Fruit fly (Drosophila melanogaster): ENCODE measurements around the gene Tsp66E.

The Tsp66E gene

DNA sequence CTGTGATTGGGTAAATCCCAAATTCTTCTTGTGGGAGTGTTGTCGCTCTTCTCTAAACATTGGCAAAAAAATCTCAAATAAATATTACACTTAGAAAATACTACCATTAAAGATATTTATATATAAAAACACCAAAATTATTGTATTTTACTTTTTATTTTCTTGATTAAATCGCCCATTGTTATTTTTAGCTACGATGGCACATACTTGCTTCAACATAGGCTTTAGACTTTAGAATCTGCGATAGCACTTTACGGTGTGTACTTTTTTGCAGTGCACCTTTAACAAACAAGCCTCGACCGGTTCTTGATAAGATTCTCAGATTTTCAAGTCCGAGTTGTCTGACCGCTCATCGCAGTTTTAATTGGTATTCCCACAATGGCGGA is 42.3 kb downstream of the Tsp66E start, which contains the start of gene GNBP3 (continued):
- TF ChIP-seq tin (GFP tag; optimal IDR thresholded peaks at IDR 0.05) (peak; percentile 66), CG1792 (GFP tag; optimal IDR thresholded peaks at IDR 0.05) (no peak), Nf-YC (tag; optimal IDR thresholded peaks at IDR 0.05) (peak; percentile 22), org-1 (GFP tag; optimal IDR thresholded peaks at IDR 0.05) (no peak), Xrp1 (GFP tag; IDR thresholded peaks at IDR 0.05) (peak; percentile 86), chif (GFP tag; optimal IDR thresholded peaks at IDR 0.05) (no peak), Doc2 (GFP tag; IDR thresholded peaks at IDR 0.05) (no peak), row (GFP tag; IDR thresholded peaks at IDR 0.05) (peak; percentile 58; the same call in 2 of the 3 replicates), CG9817 (tag; optimal IDR thresholded peaks at IDR 0.05) (peak; percentile 17), CG42726 (GFP tag; IDR thresholded peaks at IDR 0.05; ENCODE audit: partially characterized antibody) (no peak), dati (GFP tag; IDR thresholded peaks at IDR 0.05) (no peak), CG8359 (GFP tag; optimal IDR thresholded peaks at IDR 0.05; ENCODE audit: borderline replicate concordance) (no peak), zen (tag; optimal IDR thresholded peaks at IDR 0.05) (peak; percentile 3), CG7928 (GFP tag; optimal IDR thresholded peaks at IDR 0.05) (no peak), CG10462 (GFP tag; optimal IDR thresholded peaks at IDR 0.05) (no peak), CG17361 (GFP tag; IDR thresholded peaks at IDR 0.05) (peak; percentile 56; the same call in 2 of the 3 replicates), CG14667 (GFP tag; IDR thresholded peaks at IDR 0.05) (no peak), Oli (tag; optimal IDR thresholded peaks at IDR 0.05) (peak; percentile 19), bcd (GFP tag; optimal IDR thresholded peaks at IDR 0.05) (peak; percentile 67), sqz (GFP tag; optimal IDR thresholded peaks at IDR 0.05) (peak; percentile 65), exex (tag; optimal IDR thresholded peaks at IDR 0.05) (no peak), ems (GFP tag; optimal IDR thresholded peaks at IDR 0.05) (no peak), repo (GFP tag; optimal IDR thresholded peaks at IDR 0.05) (no peak), cwo (GFP tag; optimal IDR thresholded peaks at IDR 0.05) (peak; percentile 33), CG13296 (GFP tag; optimal IDR thresholded peaks at IDR 0.05) (no peak), Dip2 (GFP tag; IDR thresholded peaks at IDR 0.05) (no peak), D19A (tag; optimal IDR thresholded peaks at IDR 0.05) (peak; percentile 33), CG6854 (GFP tag; optimal IDR thresholded peaks at IDR 0.05) (peak; percentile 41), Opbp (GFP tag; IDR thresholded peaks at IDR 0.05; ENCODE audit: partially characterized antibody) (no peak), NfI (GFP tag; optimal IDR thresholded peaks at IDR 0.05) (peak; percentile 16), fd64A (GFP tag; optimal IDR thresholded peaks at IDR 0.05) (peak; percentile 2), Max (GFP tag; optimal IDR thresholded peaks at IDR 0.05) (peak; percentile 85), Vsx1 (GFP tag; optimal IDR thresholded peaks at IDR 0.05) (peak; percentile 41), Awh (GFP tag; IDR thresholded peaks at IDR 0.05) (no peak), CG17568 (GFP tag; optimal IDR thresholded peaks at IDR 0.05) (no peak), CG6791 (GFP tag; IDR thresholded peaks at IDR 0.05; ENCODE audit: partially characterized antibody) (no peak), Neu2 (GFP tag; optimal IDR thresholded peaks at IDR 0.05; ENCODE audit: borderline replicate concordance) (no peak), CoRest (tag; optimal IDR thresholded peaks at IDR 0.05) (peak; percentile 35), CG11247 (GFP tag; IDR thresholded peaks at IDR 0.05) (no peak), CG14710 (tag; optimal IDR thresholded peaks at IDR 0.05) (peak; percentile 48), psq (GFP tag; optimal IDR thresholded peaks at IDR 0.05) (no peak), B-H2 (GFP tag; optimal IDR thresholded peaks at IDR 0.05) (peak; percentile 29), CG18476 (GFP tag; optimal IDR thresholded peaks at IDR 0.05) (peak; percentile 74), CG14965 (GFP tag; optimal IDR thresholded peaks at IDR 0.05; ENCODE audit: borderline replicate concordance) (no peak), Nf-YB (GFP tag; optimal IDR thresholded peaks at IDR 0.05) (peak; percentile 51), CG2129 (GFP tag; IDR thresholded peaks at IDR 0.05; ENCODE audit: partially characterized antibody) (no peak), lmd (GFP tag; IDR thresholded peaks at IDR 0.05) (no peak), her (GFP tag; optimal IDR thresholded peaks at IDR 0.05) (no peak), CG18011 (GFP tag; optimal IDR thresholded peaks at IDR 0.05) (no peak), bsh (GFP tag; optimal IDR thresholded peaks at IDR 0.05) (peak; percentile 70 to 87)
